Fruit fly (Drosophila melanogaster) whole organism, prepupa: Measurements from ENCODE around the gene Gnpnat.

Source experiments
- Blimp-1 ChIP-seq: fragments of 200-800 bp; sonication (Bioruptor generic); optimal IDR thresholded peaks from 3 replicates; lab custom pipeline; 2017; ENCODE audit warnings: missing biosample characterization, missing genetic modification characterization, mild to moderate bottlenecking, moderate library complexity, missing genetic modification reagents
- CG11294 ChIP-seq: fragments of 200-800 bp; sonication (Bioruptor generic); IDR thresholded peaks from 2 replicates; pipeline ENCODE4 v1.3.6; 2022; ENCODE audit warnings: missing biosample characterization, missing genetic modification characterization
- CG11762 ChIP-seq: fragments of 200-800 bp; sonication (Bioruptor generic); optimal IDR thresholded peaks from 3 replicates; lab custom pipeline; 2016; ENCODE audit warnings: missing biosample characterization, missing genetic modification characterization; ENCODE audit not compliant: insufficient read depth
- CG11902 ChIP-seq: fragments of 200-800 bp; sonication (Bioruptor generic); optimal IDR thresholded peaks from 3 replicates; lab custom pipeline; 2016; ENCODE audit warnings: missing biosample characterization, missing genetic modification characterization
- CG15336 ChIP-seq: fragments of 200-800 bp; sonication (Bioruptor generic); IDR thresholded peaks from 2 replicates; pipeline ENCODE4 v1.3.6; 2022; ENCODE audit warnings: missing biosample characterization, missing genetic modification characterization
- CG3032 ChIP-seq: fragments of 200-800 bp; optimal IDR thresholded peaks from 2 replicates; lab custom pipeline; 2019; ENCODE audit warnings: missing biosample characterization, mild to moderate bottlenecking, missing genetic modification characterization, moderate library complexity
- CG32006 ChIP-seq: fragments of 200-800 bp; sonication (Bioruptor generic); optimal IDR thresholded peaks from 3 replicates; lab custom pipeline; 2017; ENCODE audit warnings: missing biosample characterization, mild to moderate bottlenecking, missing genetic modification characterization
- CG3919 ChIP-seq: fragments of 200-800 bp; sonication (Bioruptor generic); optimal IDR thresholded peaks from 3 replicates; lab custom pipeline; 2016; ENCODE audit warnings: missing biosample characterization, missing genetic modification characterization
- CG6163 ChIP-seq: fragments of 200-800 bp; sonication (Bioruptor generic); IDR thresholded peaks from 3 replicates; pipeline ENCODE4 v1.3.6; 2022; ENCODE audit warnings: missing biosample characterization, missing genetic modification characterization
- CG6792 ChIP-seq: fragments of 200-800 bp; sonication (Bioruptor generic); optimal IDR thresholded peaks from 3 replicates; lab custom pipeline; 2016; ENCODE audit warnings: missing biosample characterization, missing genetic modification characterization
- CG6808 ChIP-seq: fragments of 200-800 bp; sonication (Bioruptor generic); optimal IDR thresholded peaks from 3 replicates; lab custom pipeline; 2017; ENCODE audit warnings: missing biosample characterization, missing genetic modification characterization, mild to moderate bottlenecking, moderate library complexity, missing genetic modification reagents
- CG6854 ChIP-seq: fragments of 200-800 bp; sonication (Bioruptor generic); optimal IDR thresholded peaks from 2 replicates; lab custom pipeline; 2017; ENCODE audit warnings: missing biosample characterization, mild to moderate bottlenecking, missing genetic modification characterization
- CG8319 ChIP-seq: fragments of 200-800 bp; sonication (Bioruptor generic); optimal IDR thresholded peaks from 3 replicates; lab custom pipeline; 2016; ENCODE audit warnings: missing biosample characterization, missing genetic modification characterization
- CG9139 ChIP-seq: fragments of 200-800 bp; sonication (Bioruptor generic); optimal IDR thresholded peaks from 3 replicates; lab custom pipeline; 2017; ENCODE audit warnings: missing biosample characterization, mild to moderate bottlenecking, missing genetic modification characterization
- Eip75B ChIP-seq: fragments of 200-800 bp; sonication (Bioruptor generic); optimal IDR thresholded peaks from 3 replicates; lab custom pipeline; 2016; ENCODE audit warnings: missing biosample characterization, missing genetic modification characterization
- Eip78C ChIP-seq: fragments of 200-800 bp; sonication (Bioruptor generic); peaks from one replicate; lab custom pipeline; 2016; ENCODE audit warnings: missing biosample characterization, missing genetic modification characterization
- Eip93F ChIP-seq: fragments of 200-800 bp; sonication (Bioruptor generic); optimal IDR thresholded peaks from 2 replicates; lab custom pipeline; 2016; ENCODE audit warnings: missing biosample characterization, mild to moderate bottlenecking, missing genetic modification characterization
- Ets21C ChIP-seq: fragments of 200-800 bp; sonication (Bioruptor generic); optimal IDR thresholded peaks from 3 replicates; lab custom pipeline; 2016; ENCODE audit warnings: missing biosample characterization, missing genetic modification characterization
- Ets96B ChIP-seq: fragments of 200-800 bp; optimal IDR thresholded peaks from 2 replicates; lab custom pipeline; 2019; ENCODE audit warnings: missing biosample characterization, mild to moderate bottlenecking, missing genetic modification characterization, moderate library complexity
- Gug ChIP-seq: fragments of 200-800 bp; sonication (Bioruptor generic); IDR thresholded peaks from 2 replicates; pipeline ENCODE4 v1.3.6; 2022; ENCODE audit warnings: missing biosample characterization, missing genetic modification characterization
- Hr4 ChIP-seq: fragments of 200-800 bp; sonication (Bioruptor generic); optimal IDR thresholded peaks from 3 replicates; lab custom pipeline; 2016; ENCODE audit warnings: missing biosample characterization, missing genetic modification characterization
- Met ChIP-seq: fragments of 200-800 bp; sonication (Bioruptor generic); optimal IDR thresholded peaks from 3 replicates; lab custom pipeline; 2016; ENCODE audit warnings: missing biosample characterization, missing genetic modification characterization
- OdsH ChIP-seq: fragments of 200-800 bp; sonication (Bioruptor generic); optimal IDR thresholded peaks from 3 replicates; lab custom pipeline; 2016; ENCODE audit warnings: missing biosample characterization, missing genetic modification characterization
- Smox ChIP-seq: fragments of 200-800 bp; sonication (Bioruptor generic); optimal IDR thresholded peaks from 3 replicates; lab custom pipeline; 2016; ENCODE audit warnings: missing biosample characterization, missing genetic modification characterization
- Sox102F ChIP-seq: fragments of 200-800 bp; sonication (Bioruptor generic); optimal IDR thresholded peaks from 2 replicates; lab custom pipeline; 2016; ENCODE audit warnings: missing biosample characterization, mild to moderate bottlenecking, missing genetic modification characterization
- Sox14 ChIP-seq: fragments of 200-800 bp; sonication (Bioruptor generic); optimal IDR thresholded peaks from 3 replicates; lab custom pipeline; 2016; ENCODE audit warnings: missing biosample characterization, missing genetic modification characterization
- Sox15 ChIP-seq: fragments of 200-800 bp; sonication (Bioruptor generic); optimal IDR thresholded peaks from 3 replicates; lab custom pipeline; 2016; ENCODE audit warnings: missing biosample characterization, missing genetic modification characterization
- achi ChIP-seq: fragments of 200-800 bp; sonication (Bioruptor generic); optimal IDR thresholded peaks from 3 replicates; lab custom pipeline; 2016; ENCODE audit warnings: missing biosample characterization, missing genetic modification characterization
- acj6 ChIP-seq: fragments of 200-800 bp; sonication (Bioruptor generic); optimal IDR thresholded peaks from 3 replicates; lab custom pipeline; 2016; ENCODE audit warnings: missing biosample characterization, missing genetic modification characterization
- cyc ChIP-seq: fragments of 200-800 bp; sonication (Bioruptor generic); optimal IDR thresholded peaks from 3 replicates; lab custom pipeline; 2016; ENCODE audit warnings: missing biosample characterization, missing genetic modification characterization
- dac ChIP-seq: fragments of 200-800 bp; sonication (Bioruptor generic); optimal IDR thresholded peaks from 2 replicates; lab custom pipeline; 2017; ENCODE audit warnings: missing biosample characterization, mild to moderate bottlenecking, missing genetic modification characterization
- eg ChIP-seq: fragments of 200-800 bp; sonication (Bioruptor generic); IDR thresholded peaks from 3 replicates; pipeline ENCODE4 v1.3.6; 2022; ENCODE audit warnings: missing biosample characterization, missing genetic modification characterization
- esn ChIP-seq: fragments of 200-800 bp; sonication (Bioruptor generic); optimal IDR thresholded peaks from 2 replicates; lab custom pipeline; 2016; ENCODE audit warnings: missing biosample characterization, mild to moderate bottlenecking, missing genetic modification characterization, moderate library complexity
- fd59A ChIP-seq: fragments of 200-800 bp; sonication (Bioruptor generic); optimal IDR thresholded peaks from 2 replicates; lab custom pipeline; 2017; ENCODE audit warnings: missing biosample characterization, mild to moderate bottlenecking, missing genetic modification characterization, missing genetic modification reagents
- fd85E ChIP-seq: fragments of 200-800 bp; sonication (Bioruptor generic); optimal IDR thresholded peaks from 3 replicates; lab custom pipeline; 2016; ENCODE audit warnings: missing biosample characterization, missing genetic modification characterization
- fkh ChIP-seq: fragments of 200-800 bp; sonication (Bioruptor generic); optimal IDR thresholded peaks from 3 replicates; lab custom pipeline; 2017; ENCODE audit warnings: missing biosample characterization, mild to moderate bottlenecking, missing genetic modification characterization, moderate library complexity
- lz ChIP-seq: fragments of 200-800 bp; sonication (Bioruptor generic); optimal IDR thresholded peaks from 3 replicates; lab custom pipeline; 2016; ENCODE audit warnings: missing biosample characterization, missing genetic modification characterization
- salr ChIP-seq, 2 experiments: fragments of 200-800 bp; sonication (Bioruptor generic); optimal IDR thresholded peaks; 3 replicates each; lab custom pipeline; 2016 to 2018; ENCODE audit warnings: missing biosample characterization in 2 of 2, missing genetic modification characterization in 2 of 2, mild to moderate bottlenecking in 1 of 2
- spab ChIP-seq: fragments of 200-800 bp; sonication (Bioruptor generic); optimal IDR thresholded peaks from 2 replicates; lab custom pipeline; 2017; ENCODE audit warnings: missing biosample characterization, mild to moderate bottlenecking, missing genetic modification characterization, missing genetic modification reagents
- ss ChIP-seq, 2 experiments: fragments of 200-800 bp; sonication (Bioruptor generic); optimal IDR thresholded peaks; 2 replicates in 1 of 2; 3 replicates in 1 of 2; lab custom pipeline; 2017 to 2018; ENCODE audit warnings: mild to moderate bottlenecking in 2 of 2, missing biosample characterization in 2 of 2, missing genetic modification characterization in 2 of 2, moderate library complexity in 1 of 2
- svp ChIP-seq: fragments of 200-800 bp; sonication (Bioruptor generic); peaks from one replicate; lab custom pipeline; 2016; ENCODE audit warnings: missing biosample characterization, missing genetic modification characterization
- topi ChIP-seq: fragments of 200-800 bp; sonication (Bioruptor generic); optimal IDR thresholded peaks from 3 replicates; lab custom pipeline; 2016; ENCODE audit warnings: missing biosample characterization, missing genetic modification characterization

Gene Gnpnat

DNA sequence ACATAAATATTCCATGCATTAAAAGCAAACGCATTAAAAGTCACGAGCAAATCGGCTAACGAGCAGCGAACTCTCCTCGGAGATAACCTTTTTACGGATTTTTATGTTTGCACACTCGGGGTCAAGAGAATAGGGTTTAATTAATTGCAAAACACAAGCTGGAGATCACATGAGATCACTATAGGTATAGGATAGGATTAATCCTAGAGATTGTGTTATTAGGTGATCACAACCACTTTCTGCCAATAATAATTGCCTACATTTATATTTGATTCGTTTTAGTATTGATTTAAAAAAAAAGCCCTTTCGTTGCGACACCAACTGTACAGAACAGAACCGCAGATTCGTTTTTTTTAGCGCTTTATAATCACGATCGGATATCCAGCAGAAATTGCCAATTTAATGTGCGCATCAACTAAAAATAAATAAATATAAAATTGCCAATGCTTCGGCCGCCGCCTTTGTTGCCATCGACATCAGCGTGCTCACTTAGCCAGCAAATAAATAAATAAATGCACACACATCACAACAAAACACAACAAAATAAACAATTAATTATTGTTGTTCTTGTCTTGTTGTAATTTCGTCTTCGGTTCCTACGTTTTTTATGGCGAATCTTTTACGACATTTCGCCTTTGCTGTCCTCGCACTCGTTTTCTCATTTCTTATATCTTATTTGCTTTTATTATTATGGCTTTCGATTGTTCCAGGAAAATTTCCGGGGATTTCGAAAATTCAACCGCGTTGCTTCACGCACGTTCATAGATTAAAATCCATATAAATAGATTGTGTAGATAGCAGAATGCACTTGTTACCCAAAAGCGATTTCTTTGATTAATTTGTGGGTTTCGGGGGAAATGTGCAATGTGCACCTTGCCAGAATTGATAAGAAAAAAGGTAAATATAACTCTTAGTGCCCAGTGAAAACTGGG is 37.9 kb downstream of the Gnpnat start:
- TF ChIP-seq ss (GFP tag; optimal IDR thresholded peaks at IDR 0.05; lab: Kevin White, UChicago): no peak
- peak; percentile 31 for TF ChIP-seq CG3919
- TF ChIP-seq CG6854 (GFP tag; lab: Kevin White, UChicago): peak; percentile 26
- TF ChIP-seq Ets96B (tag; lab: Kevin White, UChicago): no peak
- TF ChIP-seq cyc: peak; percentile 25
- peak; percentile 5 for TF ChIP-seq spab (GFP tag; lab: Kevin White, UChicago)
- TF ChIP-seq Eip93F (GFP tag; lab: Kevin White, UChicago): peak; percentile 70
- peak; percentile 83 for TF ChIP-seq Eip78C
- no peak for TF ChIP-seq fkh
- TF ChIP-seq Eip75B: peak; percentile 8
- TF ChIP-seq esn (GFP tag; lab: Kevin White, UChicago): peak; percentile 29
- TF ChIP-seq topi (GFP tag; lab: Kevin White, UChicago): peak; percentile 42
- peak; percentile 10 for TF ChIP-seq lz (GFP tag; lab: Kevin White, UChicago)
- TF ChIP-seq svp (GFP tag; lab: Kevin White, UChicago): peak; percentile 87
- TF ChIP-seq Met: peak; percentile 6
- no peak for TF ChIP-seq Hr4 (GFP tag; lab: Kevin White, UChicago)
- TF ChIP-seq CG11902 (GFP tag; lab: Kevin White, UChicago): no peak

DNA sequence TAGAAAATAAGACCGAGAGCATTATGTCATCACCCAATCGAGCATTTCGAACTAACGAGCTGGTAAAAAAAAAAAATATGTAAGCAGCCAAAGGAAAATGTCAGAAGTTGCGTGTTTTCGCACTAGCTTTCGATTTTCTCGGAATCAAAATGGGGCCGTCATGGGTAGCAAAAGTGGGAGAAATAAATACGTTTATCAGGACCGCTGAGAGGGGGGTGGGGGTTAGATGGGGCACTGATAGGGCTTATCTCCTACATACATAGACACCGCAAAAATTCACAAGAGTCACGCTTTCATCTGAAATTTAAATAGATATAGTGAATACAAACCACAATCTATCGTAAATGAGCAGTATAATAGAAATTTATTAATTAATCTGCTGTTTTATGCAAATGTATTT is 39.1 kb downstream of the Gnpnat start:
- peak; percentile 13 for TF ChIP-seq Eip78C
- TF ChIP-seq achi (GFP tag; lab: Kevin White, UChicago): no peak
- TF ChIP-seq salr (GFP tag; optimal IDR thresholded peaks at IDR 0.05; lab: Kevin White, UChicago): no peak
- 0 out of 3 replicates have a peak, but pooled peaks have one; percentile 20 for TF ChIP-seq eg (GFP tag; lab: Robert Waterston, UW)
- TF ChIP-seq svp (GFP tag; lab: Kevin White, UChicago): peak; percentile 40
- TF ChIP-seq, all 60 proteins: peak for 3

DNA sequence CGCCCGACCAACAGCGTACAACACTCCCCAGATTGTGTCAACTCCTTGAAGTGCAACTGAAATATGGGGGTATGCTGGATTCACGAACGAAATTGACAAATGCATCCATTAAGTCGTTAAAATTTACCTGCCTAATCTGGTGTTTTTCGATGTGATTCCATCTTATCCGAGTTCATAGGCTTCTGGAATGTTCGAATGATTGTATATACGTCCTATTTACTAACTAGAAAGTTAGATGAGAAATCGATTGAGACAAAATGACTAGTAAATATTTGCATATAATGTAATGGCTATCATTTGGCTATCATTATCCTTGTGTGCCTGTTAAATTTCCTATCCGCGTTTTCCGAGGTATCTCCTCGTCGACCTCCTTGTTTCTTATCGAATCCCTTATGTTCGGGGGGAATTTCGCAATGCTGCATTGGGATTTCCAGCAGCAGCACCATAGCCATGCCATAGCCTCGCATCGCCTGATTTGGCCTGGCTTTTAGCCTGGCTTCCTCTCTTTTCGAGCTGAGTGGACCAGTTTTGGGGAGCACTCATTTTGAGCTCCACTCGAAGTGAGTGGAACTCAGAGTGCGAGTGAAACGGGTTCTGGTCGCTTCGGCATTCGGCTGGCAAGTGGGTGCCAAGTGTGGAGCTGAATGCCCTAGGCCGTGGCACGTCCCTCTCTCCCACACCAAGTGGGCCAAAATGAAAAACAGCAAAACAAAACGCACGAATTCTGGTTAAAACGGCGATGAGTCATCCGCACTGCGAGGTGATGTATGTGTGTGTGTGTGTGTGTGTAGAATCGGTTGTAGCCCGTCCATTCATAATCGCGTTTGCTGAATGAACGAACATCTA is 40.3 kb downstream of the Gnpnat start:
- TF ChIP-seq Smox: peak; percentile 65
- peak; percentile 67 for TF ChIP-seq CG6808
- TF ChIP-seq CG11902 (GFP tag; lab: Kevin White, UChicago): peak; percentile 43
- no peak for TF ChIP-seq Gug (GFP tag; lab: Robert Waterston, UW)
- TF ChIP-seq CG6163 (GFP tag; lab: Robert Waterston, UW): peak; percentile 53; the same call in 2 of the 3 replicates
- TF ChIP-seq CG11762: peak; percentile 3
- no peak for TF ChIP-seq CG11294 (GFP tag; lab: Robert Waterston, UW)
- peak; percentile 45 for TF ChIP-seq CG6792
- peak; percentile 69 for TF ChIP-seq Sox14 (GFP tag; lab: Kevin White, UChicago)
- TF ChIP-seq dac (GFP tag; lab: Kevin White, UChicago): no peak
- peak; percentile 51 for TF ChIP-seq Ets21C
- TF ChIP-seq acj6 (GFP tag; lab: Kevin White, UChicago): peak; percentile 50
- no peak for TF ChIP-seq CG15336 (GFP tag; lab: Robert Waterston, UW)
- TF ChIP-seq OdsH (GFP tag; lab: Kevin White, UChicago): peak; percentile 64
- peak; percentile 42 for TF ChIP-seq CG32006 (GFP tag; lab: Kevin White, UChicago)
- TF ChIP-seq eg (GFP tag; lab: Robert Waterston, UW): no peak; the same call in 2 of the 3 replicates
- peak; percentile 23 for TF ChIP-seq Sox15
- peak; percentile 60 for TF ChIP-seq CG3919
- no peak for TF ChIP-seq fd85E (GFP tag; lab: Kevin White, UChicago)
- TF ChIP-seq svp (GFP tag; lab: Kevin White, UChicago): peak; percentile 83
- TF ChIP-seq Ets96B (tag; lab: Kevin White, UChicago): peak; percentile 47
- peak; percentile 18 to 38 for TF ChIP-seq ss (GFP tag; optimal IDR thresholded peaks at IDR 0.05; lab: Kevin White, UChicago)
- TF ChIP-seq lz (GFP tag; lab: Kevin White, UChicago): peak; percentile 74
- TF ChIP-seq fd59A (GFP tag; lab: Kevin White, UChicago): peak; percentile 57
- peak; percentile 36 for TF ChIP-seq Blimp-1 (GFP tag; lab: Kevin White, UChicago)
- peak; percentile 76 for TF ChIP-seq topi (GFP tag; lab: Kevin White, UChicago)
- TF ChIP-seq achi (GFP tag; lab: Kevin White, UChicago): peak; percentile 56
- TF ChIP-seq CG8319: peak; percentile 41
- peak; percentile 22 for TF ChIP-seq CG9139 (GFP tag; lab: Kevin White, UChicago)
- peak; percentile 56 for TF ChIP-seq CG3032 (tag; lab: Kevin White, UChicago)
- peak; percentile 34 for TF ChIP-seq spab (GFP tag; lab: Kevin White, UChicago)
- peak; percentile 60 for TF ChIP-seq Sox102F (GFP tag; lab: Kevin White, UChicago)
